Worm (Caenorhabditis elegans): Measurements from ENCODE around the gene sre-31.

- TF ChIP-seq hmg-4 (GFP tag; optimal IDR thresholded peaks at IDR 0.05) (no peak), tra-4 (tag; optimal IDR thresholded peaks at IDR 0.05) (no peak), scrt-1 (GFP tag; IDR thresholded peaks at IDR 0.05) (no peak), pes-1 (GFP tag; IDR thresholded peaks at IDR 0.05) (no peak)
These were observed 11.9 kb upstream of the sre-31 start, which contains the start of gene sre-26 for ce11 chrII:12420486-12420885.

Data from whole organism, early embryonic.